Worm (Caenorhabditis elegans) whole organism, young adult: ENCODE data around the gene byn-1.

ENCODE experiments used
- B0019.2 ChIP-seq: fragments of 200-800 bp; sonication (Bioruptor generic); conservative IDR thresholded peaks from 2 replicates; pipeline ENCODE4 v1.3.6; 2022; ENCODE audit warnings: missing genetic modification reagents, missing genetic modification characterization, missing compliant biosample characterization
- B0336.3 ChIP-seq: fragments of 200-800 bp; sonication (Bioruptor generic); IDR thresholded peaks from 2 replicates; pipeline ENCODE4 v1.3.6; 2022; ENCODE audit warnings: missing genetic modification characterization, missing compliant biosample characterization
- D2030.7 ChIP-seq: fragments of 200-800 bp; sonication (Bioruptor generic); IDR thresholded peaks from 2 replicates; pipeline ENCODE4 v1.3.6; 2022; ENCODE audit warnings: missing genetic modification reagents, missing genetic modification characterization, missing compliant biosample characterization
- F39B2.1 ChIP-seq: fragments of 200-800 bp; sonication (Bioruptor generic); IDR thresholded peaks from 2 replicates; pipeline ENCODE4 v1.3.6; 2022; ENCODE audit warnings: missing genetic modification reagents, missing genetic modification characterization, missing compliant biosample characterization
- K12H6.12 ChIP-seq: fragments of 200-800 bp; sonication (Bioruptor generic); optimal IDR thresholded peaks from 2 replicates; lab custom pipeline; 2018; ENCODE audit warnings: mild to moderate bottlenecking, missing genetic modification characterization, missing compliant biosample characterization
- T07F8.4 ChIP-seq: sonication (generic microtip); optimal IDR thresholded peaks from 2 replicates; lab custom pipeline; 2016; ENCODE audit warnings: mild to moderate bottlenecking, missing genetic modification characterization, moderate library complexity, missing compliant biosample characterization
- Y67H2A.10 ChIP-seq: fragments of 200-800 bp; sonication (Bioruptor generic); conservative IDR thresholded peaks from 2 replicates; pipeline ENCODE4 v1.3.6; 2022; ENCODE audit warnings: missing genetic modification reagents, missing genetic modification characterization, missing compliant biosample characterization
- ZK185.1 ChIP-seq: sonication (generic microtip); optimal IDR thresholded peaks from 2 replicates; lab custom pipeline; 2016; ENCODE audit warnings: mild to moderate bottlenecking, missing genetic modification characterization, missing compliant biosample characterization; ENCODE audit not compliant: poor library complexity, severe bottlenecking
- aptf-2 ChIP-seq: fragments of 200-800 bp; sonication (Bioruptor generic); conservative IDR thresholded peaks from 2 replicates; pipeline ENCODE4 v1.3.6; 2022; ENCODE audit warnings: missing genetic modification reagents, missing genetic modification characterization, missing compliant biosample characterization
- attf-5 ChIP-seq: fragments of 200-800 bp; sonication (Bioruptor generic); optimal IDR thresholded peaks from 2 replicates; lab custom pipeline; 2018; ENCODE audit warnings: mild to moderate bottlenecking, missing genetic modification characterization, missing compliant biosample characterization
- bed-1 ChIP-seq: fragments of 200-800 bp; sonication (Bioruptor generic); IDR thresholded peaks from 2 replicates; pipeline ENCODE4 v1.3.6; 2022; ENCODE audit warnings: missing genetic modification reagents, missing genetic modification characterization, missing compliant biosample characterization
- ceh-100 ChIP-seq: fragments of 200-800 bp; sonication (Bioruptor generic); IDR thresholded peaks from 2 replicates; pipeline ENCODE4 v1.3.6; 2022; ENCODE audit warnings: missing genetic modification reagents, missing genetic modification characterization, missing compliant biosample characterization
- ceh-40 ChIP-seq: fragments of 200-800 bp; sonication (Bioruptor generic); IDR thresholded peaks from 2 replicates; pipeline ENCODE4 v1.3.6; 2022; ENCODE audit warnings: missing genetic modification characterization, missing compliant biosample characterization
- ceh-91 ChIP-seq: fragments of 200-800 bp; sonication (Bioruptor generic); IDR thresholded peaks from 2 replicates; pipeline ENCODE4 v1.3.6; 2022; ENCODE audit warnings: missing genetic modification reagents, missing genetic modification characterization, missing compliant biosample characterization
- die-1 ChIP-seq: sonication (generic microtip); optimal IDR thresholded peaks from 2 replicates; lab custom pipeline; 2016; ENCODE audit warnings: missing genotype, mild to moderate bottlenecking, missing genetic modification characterization, missing compliant biosample characterization
- dpff-1 ChIP-seq: sonication (generic microtip); optimal IDR thresholded peaks from 2 replicates; lab custom pipeline; 2017; ENCODE audit warnings: mild to moderate bottlenecking, missing genetic modification characterization, missing compliant biosample characterization
- efl-1 ChIP-seq: fragments of 150-350 bp; optimal IDR thresholded peaks from 2 replicates; lab custom pipeline; 2014; ENCODE audit warnings: missing biosample characterization, missing genetic modification reagents, missing genetic modification characterization
- ets-4 ChIP-seq: fragments of 200-800 bp; sonication (Bioruptor generic); optimal IDR thresholded peaks from 2 replicates; lab custom pipeline; 2018; ENCODE audit warnings: mild to moderate bottlenecking, missing genetic modification characterization, missing compliant biosample characterization
- him-1 ChIP-seq: sonication (generic microtip); optimal IDR thresholded peaks from 2 replicates; lab custom pipeline; 2016; ENCODE audit warnings: missing genotype, missing genetic modification reagents, missing genetic modification characterization, missing compliant biosample characterization
- hmg-1.2 ChIP-seq: fragments of 200-800 bp; sonication (Bioruptor generic); IDR thresholded peaks from 2 replicates; pipeline ENCODE4 v1.3.6; 2022; ENCODE audit warnings: missing genetic modification reagents, missing genetic modification characterization, missing compliant biosample characterization
- let-607 ChIP-seq, 2 experiments: fragments of 200-800 bp in 1 of 2; sonication (Bioruptor generic) in 1 of 2; sonication (generic microtip) in 1 of 2; optimal IDR thresholded peaks; 2 replicates each; lab custom pipeline; 2016 to 2018; ENCODE audit warnings: mild to moderate bottlenecking in 2 of 2, missing compliant biosample characterization in 2 of 2, missing genetic modification characterization in 2 of 2, moderate library complexity in 2 of 2, missing genotype in 1 of 2
- lin-35 ChIP-seq, 3 experiments: fragments of 150-350 bp in 2 of 3; sonication (generic microtip) in 1 of 3; optimal IDR thresholded peaks; 2 replicates each; lab custom pipeline; 2014 to 2018; ENCODE audit warnings: missing biosample characterization in 3 of 3, missing genetic modification characterization in 3 of 3, missing genetic modification reagents in 3 of 3
- lin-40 ChIP-seq: sonication (generic microtip); optimal IDR thresholded peaks from 2 replicates; lab custom pipeline; 2016; ENCODE audit warnings: missing genetic modification characterization, mild to moderate bottlenecking, missing compliant biosample characterization, missing genotype, missing genetic modification reagents
- lin-54 ChIP-seq: fragments of 200-800 bp; sonication (Bioruptor generic); optimal IDR thresholded peaks from 2 replicates; lab custom pipeline; 2018; ENCODE audit warnings: mild to moderate bottlenecking, missing genetic modification characterization, missing compliant biosample characterization
- lsl-1 ChIP-seq: fragments of 200-800 bp; sonication (Bioruptor generic); optimal IDR thresholded peaks from 2 replicates; lab custom pipeline; 2018; ENCODE audit warnings: mild to moderate bottlenecking, missing genetic modification characterization, moderate library complexity, missing compliant biosample characterization
- mcd-1 ChIP-seq: fragments of 200-800 bp; sonication (Bioruptor generic); IDR thresholded peaks from 2 replicates; pipeline ENCODE4 v1.3.6; 2022; ENCODE audit warnings: missing genetic modification reagents, missing genetic modification characterization, missing compliant biosample characterization
- mel-28 ChIP-seq: sonication (generic microtip); optimal IDR thresholded peaks from 2 replicates; lab custom pipeline; 2016; ENCODE audit warnings: borderline replicate concordance, mild to moderate bottlenecking, missing genetic modification characterization, missing compliant biosample characterization
- mes-4 ChIP-seq: sonication (generic microtip); optimal IDR thresholded peaks from 2 replicates; lab custom pipeline; 2016; ENCODE audit warnings: missing genotype, missing genetic modification characterization, missing compliant biosample characterization
- nfya-1 ChIP-seq: sonication (generic microtip); optimal IDR thresholded peaks from 2 replicates; lab custom pipeline; 2017; ENCODE audit warnings: antibody characterized with exemption, missing compliant biosample characterization, missing genetic modification characterization, borderline replicate concordance; ENCODE audit not compliant: insufficient read depth
- nfya-2 ChIP-seq: fragments of 200-800 bp; sonication (Bioruptor generic); IDR thresholded peaks from 2 replicates; pipeline ENCODE4 v1.3.6; 2022; ENCODE audit warnings: missing genetic modification reagents, missing genetic modification characterization, missing compliant biosample characterization
- nfyb-1 ChIP-seq: fragments of 200-800 bp; sonication (Bioruptor generic); IDR thresholded peaks from 2 replicates; pipeline ENCODE4 v1.3.6; 2022; ENCODE audit warnings: missing genetic modification reagents, missing genetic modification characterization, missing compliant biosample characterization
- nhr-120 ChIP-seq: fragments of 200-800 bp; sonication (Bioruptor generic); IDR thresholded peaks from 2 replicates; pipeline ENCODE4 v1.3.6; 2022; ENCODE audit warnings: missing genetic modification characterization, missing compliant biosample characterization
- nhr-90 ChIP-seq: sonication (generic microtip); optimal IDR thresholded peaks from 2 replicates; lab custom pipeline; 2016; ENCODE audit warnings: missing genotype, mild to moderate bottlenecking, missing genetic modification characterization, missing compliant biosample characterization
- rpc-1 ChIP-seq, 2 experiments: fragments of 150-350 bp in 1 of 2; sonication (generic microtip) in 1 of 2; optimal IDR thresholded peaks; 2 replicates each; lab custom pipeline; 2014 to 2018; ENCODE audit warnings: missing biosample characterization in 1 of 2, missing genetic modification characterization in 1 of 2, missing genetic modification reagents in 1 of 2, missing genotype in 1 of 2
- sdz-38 ChIP-seq: sonication (generic microtip); optimal IDR thresholded peaks from 2 replicates; lab custom pipeline; 2016; ENCODE audit warnings: missing genotype, missing genetic modification characterization, missing compliant biosample characterization
- snpc-1.3 ChIP-seq: sonication (generic microtip); optimal IDR thresholded peaks from 2 replicates; lab custom pipeline; 2017; ENCODE audit warnings: missing genetic modification characterization, mild to moderate bottlenecking, missing compliant biosample characterization, antibody characterized with exemption, moderate library complexity, missing genotype, missing genetic modification reagents; ENCODE audit not compliant: insufficient read depth
- snpc-4 ChIP-seq, 5 experiments: fragments of 150-350 bp in 1 of 5; sonication (generic microtip) in 4 of 5; optimal IDR thresholded peaks; 2 replicates each; lab custom pipeline; 2014 to 2018; ENCODE audit warnings: missing genetic modification characterization in 5 of 5, missing biosample characterization in 3 of 5, antibody characterized with exemption in 2 of 5, mild to moderate bottlenecking in 2 of 5, missing compliant biosample characterization in 2 of 5, missing genotype in 2 of 5, moderate library complexity in 2 of 5, missing genetic modification reagents in 1 of 5
- tlf-1 ChIP-seq: fragments of 200-800 bp; sonication (Bioruptor generic); optimal IDR thresholded peaks from 2 replicates; lab custom pipeline; 2018; ENCODE audit warnings: mild to moderate bottlenecking, missing genetic modification characterization, missing compliant biosample characterization
- xnd-1 ChIP-seq: sonication (generic microtip); optimal IDR thresholded peaks from 2 replicates; lab custom pipeline; 2016; ENCODE audit warnings: missing genotype, missing genetic modification reagents, missing genetic modification characterization, missing compliant biosample characterization
- ztf-18 ChIP-seq: sonication (generic microtip); optimal IDR thresholded peaks from 2 replicates; lab custom pipeline; 2016; ENCODE audit warnings: missing genotype, mild to moderate bottlenecking, missing genetic modification characterization, missing compliant biosample characterization
- ztf-22 ChIP-seq: fragments of 200-800 bp; sonication (Bioruptor generic); optimal IDR thresholded peaks from 2 replicates; lab custom pipeline; 2018; ENCODE audit warnings: mild to moderate bottlenecking, missing genetic modification characterization, moderate library complexity, missing compliant biosample characterization
- ztf-25 ChIP-seq: fragments of 200-800 bp; sonication (Bioruptor generic); IDR thresholded peaks from 2 replicates; pipeline ENCODE4 v1.3.6; 2022; ENCODE audit warnings: missing genetic modification reagents, missing genetic modification characterization, missing compliant biosample characterization

The byn-1 gene

ce11 chrIII:6931896-6932295, at the start of gene byn-1 (continued):
- no peak for TF ChIP-seq ceh-40 (GFP tag; lab: Robert Waterston, UW)
- TF ChIP-seq snpc-1.3 (tag; lab: Kevin White, UChicago), result peak; percentile 12
- peak; percentile 25 for TF ChIP-seq dpff-1 (tag; lab: Kevin White, UChicago)
- TF ChIP-seq B0336.3 (GFP tag; lab: Robert Waterston, UW), result peak; percentile 82
- peak; percentile 25; the same call in 1 of the 2 replicates for TF ChIP-seq mcd-1 (GFP tag; lab: Robert Waterston, UW)
- TF ChIP-seq ztf-22 (GFP tag; lab: Kevin White, UChicago), result no peak

ce11 chrIII:6884203-6884602, 47.6 kb upstream of the byn-1 start, which contains the start of gene med-2:
Gene med-2, plus strand, starts transcription at chrIII:6884503.
- TF ChIP-seq nhr-90 (tag; lab: Kevin White, UChicago) (no peak), hmg-1.2 (GFP tag; lab: Robert Waterston, UW) (no peak), ZK185.1 (tag; lab: Kevin White, UChicago) (no peak), nhr-120 (GFP tag; lab: Robert Waterston, UW) (no peak), snpc-4 (GFP tag; optimal IDR thresholded peaks at IDR 0.05; lab: Kevin White, UChicago) (no peak), snpc-4 (tag; optimal IDR thresholded peaks at IDR 0.05; lab: Kevin White, UChicago) (no peak), nfya-2 (GFP tag; lab: Robert Waterston, UW) (no peak), mel-28 (tag; lab: Kevin White, UChicago) (no peak), him-1 (no peak), lin-54 (GFP tag; lab: Kevin White, UChicago) (no peak), nfya-1 (tag; lab: Kevin White, UChicago) (no peak), lsl-1 (no peak), die-1 (tag; lab: Kevin White, UChicago) (no peak), ztf-18 (tag; lab: Kevin White, UChicago) (no peak), tlf-1 (GFP tag; lab: Kevin White, UChicago) (no peak), efl-1 (no peak), lin-35 (GFP tag; optimal IDR thresholded peaks at IDR 0.05; lab: Kevin White, UChicago) (no peak), rpc-1 (optimal IDR thresholded peaks at IDR 0.05; lab: Kevin White, UChicago) (no peak), rpc-1 (tag; optimal IDR thresholded peaks at IDR 0.05; lab: Kevin White, UChicago) (no peak), T07F8.4 (no peak), B0019.2 (GFP tag; lab: Robert Waterston, UW) (no peak)
- TF ChIP-seq, all 124 proteins: peak for 0

ce11 chrIII:6885889-6886288, 45.9 kb upstream of the byn-1 start:
- no peak for TF ChIP-seq lin-40 (tag; lab: Kevin White, UChicago)
- no peak for TF ChIP-seq nfyb-1 (GFP tag; lab: Robert Waterston, UW)
- TF ChIP-seq ztf-18 (tag; lab: Kevin White, UChicago), result no peak
- no peak for TF ChIP-seq K12H6.12
- no peak for TF ChIP-seq aptf-2 (GFP tag; lab: Robert Waterston, UW)
- TF ChIP-seq, all 124 proteins: peak for 0

- TF ChIP-seq D2030.7 (GFP tag; lab: Robert Waterston, UW), result peak; percentile 85
- no peak for TF ChIP-seq T07F8.4
- peak; percentile 93 for TF ChIP-seq ztf-25 (GFP tag; lab: Robert Waterston, UW)
- TF ChIP-seq attf-5, result peak; percentile 67
- TF ChIP-seq ceh-100 (GFP tag; lab: Robert Waterston, UW), result 0 out of 2 replicates have a peak, but pooled peaks have one; percentile 56
- no peak for TF ChIP-seq xnd-1 (tag; lab: Kevin White, UChicago)
- TF ChIP-seq sdz-38, result no peak
- peak; percentile 85 for TF ChIP-seq hmg-1.2 (GFP tag; lab: Robert Waterston, UW)
- no peak for TF ChIP-seq lin-54 (GFP tag; lab: Kevin White, UChicago)
- no peak for TF ChIP-seq ets-4
- TF ChIP-seq ceh-91 (GFP tag; lab: Robert Waterston, UW), result no peak
- 0 out of 2 replicates have a peak, but pooled peaks have one; percentile 40 for TF ChIP-seq nhr-120 (GFP tag; lab: Robert Waterston, UW)
- peak; percentile 6 to 38 for TF ChIP-seq let-607 (tag; optimal IDR thresholded peaks at IDR 0.05; lab: Kevin White, UChicago)
- no peak for TF ChIP-seq bed-1 (GFP tag; lab: Robert Waterston, UW)
- no peak for TF ChIP-seq F39B2.1 (GFP tag; lab: Robert Waterston, UW)
- TF ChIP-seq mes-4 (tag; lab: Kevin White, UChicago), result peak; percentile 62
- 0 out of 2 replicates have a peak, but pooled peaks have one; percentile 38 for TF ChIP-seq Y67H2A.10 (GFP tag; lab: Robert Waterston, UW)
Observed at ce11 chrIII:6887574-6887973, 44.2 kb upstream of the byn-1 start.
